Worm (Caenorhabditis elegans): Measurements from ENCODE around the gene ugt-20.

The ugt-20 gene

DNA sequence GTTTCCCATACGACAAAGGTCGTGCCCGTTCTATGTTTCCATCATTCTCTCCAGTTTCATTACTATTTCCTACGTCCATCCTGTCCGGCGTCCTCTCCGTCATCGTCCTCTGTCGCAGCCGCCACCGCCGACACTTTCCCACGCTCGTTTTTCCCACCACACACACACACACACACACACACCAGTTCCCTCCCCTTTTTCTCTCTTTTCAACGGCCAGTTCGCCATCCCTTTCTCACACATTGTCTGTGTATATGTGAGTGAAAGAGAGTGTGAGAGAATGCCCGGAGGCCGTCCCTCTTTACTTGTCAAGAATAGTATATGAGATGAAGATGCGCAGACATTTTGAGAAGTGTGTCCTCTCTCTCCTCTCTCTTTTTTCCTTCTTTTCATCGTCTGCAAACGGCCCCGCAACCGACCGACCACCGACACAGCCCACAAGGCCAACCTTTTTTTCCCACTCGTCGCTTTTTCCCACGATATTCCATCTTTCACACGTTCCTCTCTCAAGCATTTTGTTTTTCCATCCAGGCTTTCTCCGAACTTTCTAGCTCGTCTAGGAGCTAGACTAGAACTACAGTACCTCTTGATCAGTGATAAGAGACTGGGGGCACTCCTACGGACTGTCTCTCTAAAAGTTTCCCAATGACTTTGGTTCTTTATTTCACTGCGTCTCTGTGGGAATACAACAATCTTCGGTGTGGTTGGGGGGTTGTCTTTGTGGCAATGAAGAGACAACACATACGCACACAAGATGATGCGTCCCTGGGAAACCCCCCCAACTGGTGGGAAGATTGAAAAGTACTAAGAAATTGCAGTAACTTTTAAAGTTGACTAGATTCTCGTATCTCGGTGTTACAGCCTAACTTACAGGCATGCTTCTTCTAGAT is 13.9 kb upstream of the ugt-20 start (continued):
- TF ChIP-seq unc-39 (tag; optimal IDR thresholded peaks at IDR 0.05) (no peak), jun-1 (tag; optimal IDR thresholded peaks at IDR 0.05) (peak; percentile 35), ZK337.2 (GFP tag; IDR thresholded peaks at IDR 0.05) (no peak), nhr-77 (tag; optimal IDR thresholded peaks at IDR 0.05) (peak; percentile 41), mep-1 (tag; optimal IDR thresholded peaks at IDR 0.05) (peak; percentile 88), dmd-6 (GFP tag; IDR thresholded peaks at IDR 0.05) (peak; percentile 93), sdz-12 (GFP tag; optimal IDR thresholded peaks at IDR 0.05) (peak; percentile 20), spr-1 (tag; optimal IDR thresholded peaks at IDR 0.05) (peak; percentile 76), fos-1 (tag; optimal IDR thresholded peaks at IDR 0.05) (no peak), nhr-28 (tag; optimal IDR thresholded peaks at IDR 0.05) (peak; percentile 93), pqm-1 (tag; optimal IDR thresholded peaks at IDR 0.05) (peak; percentile 61), ZK546.5 (tag; optimal IDR thresholded peaks at IDR 0.05) (no peak), hif-1 (tag; optimal IDR thresholded peaks at IDR 0.05) (peak in 1 of 2 experiments; percentile 50), php-3 (GFP tag; IDR thresholded peaks at IDR 0.05) (no peak), dmd-8 (GFP tag; IDR thresholded peaks at IDR 0.05) (no peak), mxl-3 (GFP tag; optimal IDR thresholded peaks at IDR 0.05) (peak; percentile 95), pha-4 (GFP tag; IDR thresholded peaks at IDR 0.05) (peak; percentile 31; the same call in 1 of the 2 replicates), pha-4 (tag; optimal IDR thresholded peaks at IDR 0.05) (no peak), nhr-11 (tag; optimal IDR thresholded peaks at IDR 0.05) (peak; percentile 64), mxl-2 (GFP tag; conservative IDR thresholded peaks at IDR 0.05) (no peak), dpl-1 (GFP tag; optimal IDR thresholded peaks at IDR 0.05) (peak; percentile 50), unc-62 (GFP tag; optimal IDR thresholded peaks at IDR 0.05 in 1 of 2) (peak in 1 of 2 experiments; percentile 99), unc-62 (tag; optimal IDR thresholded peaks at IDR 0.05) (no peak), F10B5.3 (tag; optimal IDR thresholded peaks at IDR 0.05) (peak; percentile 47)

DNA sequence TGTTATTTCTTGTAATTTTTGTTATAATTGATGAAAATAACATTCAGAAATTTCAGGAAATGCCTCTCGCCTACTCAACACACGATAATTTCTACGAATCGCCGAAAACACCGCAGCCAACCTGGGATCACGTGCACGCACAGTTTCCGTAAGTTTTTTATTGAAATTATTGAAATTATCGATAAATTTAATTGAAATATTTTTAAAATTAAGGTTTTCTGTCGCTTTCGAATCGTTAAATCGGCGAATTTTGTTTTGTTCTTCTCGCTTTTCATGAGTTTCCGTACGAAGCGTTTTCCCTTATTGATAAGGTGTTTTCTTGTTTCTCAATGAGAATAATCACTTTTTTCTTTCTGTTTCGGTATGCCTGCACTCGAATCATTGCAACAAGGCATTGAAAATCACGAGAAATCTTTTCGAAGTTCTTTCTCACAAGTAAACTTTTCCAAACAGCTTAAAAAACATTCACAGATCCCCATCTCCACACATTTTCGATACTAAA is 12.0 kb upstream of the ugt-20 start, which contains the start of gene lag-1:
lag-1 (plus strand) TSS at position 51 of the 502 bp plus-strand sequence.
- TF ChIP-seq daf-16 (GFP tag; optimal IDR thresholded peaks at IDR 0.05) (no peak), daf-16 (tag; optimal IDR thresholded peaks at IDR 0.05) (peak; percentile 61), R02D3.7 (tag; optimal IDR thresholded peaks at IDR 0.05) (no peak)

DNA sequence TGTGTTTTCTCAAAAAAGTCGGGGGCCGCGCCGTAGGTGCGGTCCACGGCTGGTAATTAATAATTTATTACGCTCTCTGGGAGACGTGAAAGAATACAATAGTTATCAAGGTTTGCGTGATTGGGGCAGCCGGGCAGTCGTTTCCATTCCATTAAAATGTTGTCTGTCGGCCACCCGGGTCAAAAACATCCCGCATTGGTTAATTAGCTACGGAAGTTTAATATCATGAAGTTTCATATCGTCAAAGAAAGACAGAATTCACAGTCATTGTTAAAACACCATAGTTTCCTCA is 10.9 kb upstream of the ugt-20 start:
- no peak for TF ChIP-seq nhr-25 (tag; optimal IDR thresholded peaks at IDR 0.05; ENCODE audit: borderline replicate concordance, insufficient read depth)
- TF ChIP-seq unc-62 (GFP tag; optimal IDR thresholded peaks at IDR 0.05 in 1 of 2): peak in 1 of 2 experiments; percentile 57
- TF ChIP-seq unc-62 (tag; optimal IDR thresholded peaks at IDR 0.05): no peak
- TF ChIP-seq aly-2 (tag; optimal IDR thresholded peaks at IDR 0.05): no peak

DNA sequence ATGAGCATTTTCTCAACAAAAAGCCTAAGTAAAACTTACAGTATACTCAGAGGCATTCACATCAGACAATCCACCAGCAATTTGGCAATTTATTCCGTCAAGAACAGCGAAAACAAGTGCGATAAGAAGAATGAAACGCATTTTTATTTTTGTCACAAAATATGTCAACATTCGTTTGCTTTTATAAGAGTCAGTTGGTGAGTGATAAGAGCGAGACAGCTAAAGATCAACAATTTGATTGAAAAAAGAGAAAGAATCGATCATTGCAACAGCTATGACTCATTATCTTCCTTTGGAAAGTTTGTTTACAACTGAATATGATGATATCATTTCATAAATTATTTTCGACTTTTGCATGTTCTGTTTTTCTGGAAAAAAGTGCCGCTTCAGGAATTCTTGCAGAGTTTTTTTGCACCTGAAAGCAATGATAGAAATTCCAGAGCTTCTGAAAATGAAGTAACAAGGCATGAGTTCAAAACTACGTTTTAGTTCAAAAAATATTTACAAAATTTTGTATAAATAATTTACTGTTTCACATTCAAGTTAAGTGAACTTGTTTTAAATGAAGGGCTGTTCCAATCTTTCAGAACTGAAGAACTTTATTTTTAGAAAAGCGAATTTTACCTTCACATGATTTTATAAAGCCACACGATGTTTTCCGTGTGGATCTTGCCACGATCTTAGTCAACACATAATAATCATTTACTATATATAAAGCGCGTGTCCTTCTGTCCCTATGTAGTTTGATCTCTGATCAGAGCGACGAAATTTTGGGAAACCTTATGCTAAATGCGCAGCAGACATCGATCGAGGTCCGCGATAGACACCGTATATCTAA is 10.3 kb upstream of the ugt-20 start, which contains the start of gene cpi-1:
cpi-1 (minus strand) TSS at position 204 of the 838 bp plus-strand sequence.
- TF ChIP-seq nhr-41 (GFP tag; IDR thresholded peaks at IDR 0.05): no peak
- TF ChIP-seq unc-39 (tag; optimal IDR thresholded peaks at IDR 0.05): no peak
- peak; percentile 3 for TF ChIP-seq jun-1 (tag; optimal IDR thresholded peaks at IDR 0.05)
- no peak for TF ChIP-seq set-16 (GFP tag; IDR thresholded peaks at IDR 0.05)
- peak in 1 of 2 experiments; percentile 88 for TF ChIP-seq unc-62 (GFP tag; optimal IDR thresholded peaks at IDR 0.05 in 1 of 2)
- TF ChIP-seq unc-62 (tag; optimal IDR thresholded peaks at IDR 0.05): no peak
- peak; percentile 17 for TF ChIP-seq pqm-1 (tag; optimal IDR thresholded peaks at IDR 0.05)
- no peak for TF ChIP-seq mdt-29 (GFP tag; IDR thresholded peaks at IDR 0.05)
- peak; percentile 54 for TF ChIP-seq nhr-6 (tag; optimal IDR thresholded peaks at IDR 0.05)
- no peak for TF ChIP-seq lin-29 (GFP tag; IDR thresholded peaks at IDR 0.05)
- peak in 1 of 2 experiments; percentile 5 for TF ChIP-seq lsy-2 (tag; optimal IDR thresholded peaks at IDR 0.05)
- TF ChIP-seq unc-130 (GFP tag; optimal IDR thresholded peaks at IDR 0.05): no peak
- TF ChIP-seq dmd-9 (GFP tag; IDR thresholded peaks at IDR 0.05): no peak
- no peak for TF ChIP-seq duxl-1 (tag; optimal IDR thresholded peaks at IDR 0.05; ENCODE audit: poor library complexity)
- no peak for TF ChIP-seq mep-1 (tag; optimal IDR thresholded peaks at IDR 0.05)
- TF ChIP-seq nhr-48 (tag; optimal IDR thresholded peaks at IDR 0.05): peak; percentile 37
- peak; percentile 61 for TF ChIP-seq hlh-11 (tag; optimal IDR thresholded peaks at IDR 0.05)
- TF ChIP-seq pha-4 (GFP tag; IDR thresholded peaks at IDR 0.05): no peak
- TF ChIP-seq pha-4 (tag; optimal IDR thresholded peaks at IDR 0.05): no peak
- no peak for TF ChIP-seq nhr-25 (tag; optimal IDR thresholded peaks at IDR 0.05; ENCODE audit: borderline replicate concordance, insufficient read depth)
- TF ChIP-seq nhr-76 (tag; optimal IDR thresholded peaks at IDR 0.05): no peak
- peak in 1 of 2 experiments; percentile 23 for TF ChIP-seq mdl-1 (tag; optimal IDR thresholded peaks at IDR 0.05)

Measured in whole organism, L4 larva.